Worm (Caenorhabditis elegans) whole organism, L3 larva: ENCODE measurements around the gene gst-12.

ENCODE experiments used
- R02D3.7 ChIP-seq: fragments of 150-350 bp; optimal IDR thresholded peaks from 2 replicates; lab custom pipeline; 2014; ENCODE audit warnings: missing biosample characterization, missing genetic modification characterization
- ceh-82 ChIP-seq: fragments of 150-350 bp; optimal IDR thresholded peaks from 2 replicates; lab custom pipeline; 2014; ENCODE audit warnings: missing biosample characterization, missing genetic modification characterization
- eor-1 ChIP-seq, 2 experiments: fragments of 150-350 bp; optimal IDR thresholded peaks; 2 replicates each; lab custom pipeline; 2014 to 2018; ENCODE audit warnings: missing biosample characterization in 2 of 2, missing genetic modification characterization in 2 of 2
- lin-15B ChIP-seq: fragments of 150-350 bp; optimal IDR thresholded peaks from 2 replicates; lab custom pipeline; 2014; ENCODE audit warnings: missing biosample characterization, missing genetic modification characterization
- mdl-1 ChIP-seq: fragments of 150-350 bp; optimal IDR thresholded peaks from 2 replicates; lab custom pipeline; 2014; ENCODE audit warnings: missing biosample characterization, missing genetic modification characterization
- nhr-77 ChIP-seq: fragments of 150-350 bp; optimal IDR thresholded peaks from 2 replicates; lab custom pipeline; 2014; ENCODE audit warnings: missing biosample characterization, missing genetic modification characterization
- pqm-1 ChIP-seq: fragments of 150-350 bp; optimal IDR thresholded peaks from 2 replicates; lab custom pipeline; 2017; ENCODE audit warnings: missing biosample characterization, missing genetic modification characterization, inconsistent platforms
- ztf-11 ChIP-seq: fragments of 150-350 bp; optimal IDR thresholded peaks from 2 replicates; lab custom pipeline; 2014; ENCODE audit warnings: missing biosample characterization, missing genetic modification characterization

DNA sequence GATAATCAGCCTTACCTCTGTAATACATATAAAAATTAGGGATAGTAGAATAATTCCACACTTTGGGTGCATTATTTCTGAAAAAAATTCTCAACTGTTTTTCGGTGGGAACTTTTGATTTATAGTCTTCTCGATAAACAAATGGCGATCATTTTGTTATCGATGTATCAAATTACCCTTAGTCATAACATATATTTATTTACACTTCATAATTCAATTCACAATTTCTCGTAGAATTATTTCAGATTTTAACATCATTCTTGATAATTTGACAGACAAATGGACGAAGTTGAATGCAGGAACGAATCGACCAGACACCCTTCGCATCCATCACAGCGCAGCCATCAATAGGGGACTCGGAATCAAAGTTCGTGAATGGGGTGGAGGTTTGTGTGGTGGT lies 27.4 kb downstream of the gst-12 start, which contains the start of gene clec-145:
- no peak for TF ChIP-seq eor-1 (tag; optimal IDR thresholded peaks at IDR 0.05; lab: Kevin White, UChicago)
- TF ChIP-seq ceh-82: no peak
- TF ChIP-seq nhr-77 (tag; lab: Kevin White, UChicago): no peak
- no peak for TF ChIP-seq ztf-11 (tag; lab: Kevin White, UChicago)
- no peak for TF ChIP-seq R02D3.7
- no peak for TF ChIP-seq pqm-1 (tag; lab: Kevin White, UChicago)
- TF ChIP-seq lin-15B: no peak
- no peak for TF ChIP-seq mdl-1
